Fruit fly (Drosophila melanogaster) whole organism, embryonic: ENCODE measurements around the gene CG8993.
A peak's percentile ranks its signal among the peaks of the same experiment; 100 is the strongest.

ENCODE experiments used
- CG10366 ChIP-seq: fragments of 200-800 bp; sonication (Bioruptor generic); IDR thresholded peaks from 2 replicates; pipeline ENCODE4 v1.3.6; 2022; ENCODE audit warnings: missing biosample characterization, missing genetic modification characterization
- CG10462 ChIP-seq: fragments of 200-800 bp; sonication (Bioruptor generic); optimal IDR thresholded peaks from 2 replicates; lab custom pipeline; 2016; ENCODE audit warnings: missing biosample characterization, missing genetic modification characterization
- CG10565 ChIP-seq: fragments of 200-800 bp; sonication (Bioruptor generic); optimal IDR thresholded peaks from 3 replicates; lab custom pipeline; 2016; ENCODE audit warnings: missing biosample characterization, mild to moderate bottlenecking, missing genetic modification characterization
- CG12155 ChIP-seq: fragments of 200-800 bp; sonication (Bioruptor generic); optimal IDR thresholded peaks from 3 replicates; lab custom pipeline; 2016; ENCODE audit warnings: missing biosample characterization, missing genetic modification characterization
- CG12299 ChIP-seq: fragments of 200-800 bp; sonication (Bioruptor generic); optimal IDR thresholded peaks from 2 replicates; lab custom pipeline; 2018; ENCODE audit warnings: missing biosample characterization, mild to moderate bottlenecking, missing genetic modification characterization
- CG13296 ChIP-seq: fragments of 200-800 bp; sonication (Bioruptor generic); optimal IDR thresholded peaks from 3 replicates; lab custom pipeline; 2018; ENCODE audit warnings: missing biosample characterization, mild to moderate bottlenecking, missing genetic modification characterization
- CG14050 ChIP-seq: fragments of 200-800 bp; sonication (Bioruptor generic); IDR thresholded peaks from 3 replicates; pipeline ENCODE4 v1.3.6; 2022; ENCODE audit warnings: missing biosample characterization, missing genetic modification characterization
- CG15011 ChIP-seq: fragments of 200-800 bp; sonication (Bioruptor generic); optimal IDR thresholded peaks from 3 replicates; lab custom pipeline; 2018; ENCODE audit warnings: missing biosample characterization, mild to moderate bottlenecking, missing genetic modification characterization
- CG15479 ChIP-seq: fragments of 200-800 bp; sonication (Bioruptor generic); optimal IDR thresholded peaks from 3 replicates; lab custom pipeline; 2019; ENCODE audit warnings: missing biosample characterization, mild to moderate bottlenecking, missing genetic modification characterization, moderate library complexity
- CG1603 ChIP-seq: fragments of 200-800 bp; sonication (Bioruptor generic); optimal IDR thresholded peaks from 2 replicates; lab custom pipeline; 2019; ENCODE audit warnings: missing biosample characterization, mild to moderate bottlenecking, missing genetic modification characterization, moderate library complexity
- CG1647 ChIP-seq: fragments of 200-800 bp; sonication (Bioruptor generic); optimal IDR thresholded peaks from 3 replicates; lab custom pipeline; 2016; ENCODE audit warnings: missing biosample characterization, missing genetic modification characterization
- CG16779 ChIP-seq: fragments of 200-800 bp; sonication (Bioruptor generic); IDR thresholded peaks from 2 replicates; pipeline ENCODE4 v1.3.6; 2022; ENCODE audit warnings: missing biosample characterization, missing genetic modification characterization
- CG18764 ChIP-seq: fragments of 200-800 bp; sonication (Bioruptor generic); optimal IDR thresholded peaks from 3 replicates; lab custom pipeline; 2016; ENCODE audit warnings: missing biosample characterization, missing genetic modification characterization
- CG31365 ChIP-seq: fragments of 200-800 bp; sonication (Bioruptor generic); optimal IDR thresholded peaks from 2 replicates; lab custom pipeline; 2018; ENCODE audit warnings: missing biosample characterization, mild to moderate bottlenecking, missing genetic modification characterization
- CG34422 ChIP-seq: fragments of 200-800 bp; sonication (Bioruptor generic); IDR thresholded peaks from 3 replicates; pipeline ENCODE4 v1.3.6; 2022; ENCODE audit warnings: missing biosample characterization, missing genetic modification characterization
- CG3995 ChIP-seq: fragments of 200-800 bp; sonication (Bioruptor generic); optimal IDR thresholded peaks from 3 replicates; lab custom pipeline; 2016; ENCODE audit warnings: missing biosample characterization, missing genetic modification characterization
- CG6854 ChIP-seq: fragments of 200-800 bp; sonication (Bioruptor generic); optimal IDR thresholded peaks from 3 replicates; lab custom pipeline; 2017; ENCODE audit warnings: missing biosample characterization, mild to moderate bottlenecking, missing genetic modification characterization
- CG8281 ChIP-seq: fragments of 200-800 bp; sonication (Bioruptor generic); optimal IDR thresholded peaks from 2 replicates; lab custom pipeline; 2018; ENCODE audit warnings: missing biosample characterization, mild to moderate bottlenecking, missing genetic modification characterization, moderate library complexity
- CG9215 ChIP-seq: fragments of 200-800 bp; sonication (Bioruptor generic); IDR thresholded peaks from 2 replicates; pipeline ENCODE4 v1.3.6; 2022; ENCODE audit warnings: missing biosample characterization, missing genetic modification characterization
- CG9609 ChIP-seq: fragments of 200-800 bp; sonication (Bioruptor generic); optimal IDR thresholded peaks from 3 replicates; lab custom pipeline; 2016; ENCODE audit warnings: missing biosample characterization, missing genetic modification characterization
- CG9932 ChIP-seq: fragments of 200-800 bp; sonication (Bioruptor generic); IDR thresholded peaks from 2 replicates; pipeline ENCODE4 v1.3.6; 2022; ENCODE audit warnings: missing biosample characterization, missing genetic modification characterization
- CTCF ChIP-seq: fragments of 200-800 bp; sonication (Bioruptor generic); optimal IDR thresholded peaks from 2 replicates; lab custom pipeline; 2017; ENCODE audit warnings: missing biosample characterization, mild to moderate bottlenecking, missing genetic modification characterization, moderate library complexity
- CoRest ChIP-seq: fragments of 200-800 bp; sonication (Bioruptor generic); optimal IDR thresholded peaks from 3 replicates; lab custom pipeline; 2018; ENCODE audit warnings: missing biosample characterization, mild to moderate bottlenecking, missing genetic modification characterization, moderate library complexity
- D19B ChIP-seq: fragments of 200-800 bp; sonication (Bioruptor generic); optimal IDR thresholded peaks from 2 replicates; lab custom pipeline; 2017; ENCODE audit warnings: missing biosample characterization, mild to moderate bottlenecking, missing genetic modification characterization
- Deaf1 ChIP-seq: fragments of 200-800 bp; optimal IDR thresholded peaks from 3 replicates; lab custom pipeline; 2019; ENCODE audit warnings: missing biosample characterization, mild to moderate bottlenecking, missing genetic modification characterization, moderate library complexity
- Elba2 ChIP-seq: fragments of 200-800 bp; sonication (Bioruptor generic); optimal IDR thresholded peaks from 3 replicates; lab custom pipeline; 2016; ENCODE audit warnings: missing biosample characterization, missing genetic modification characterization
- Fer3 ChIP-seq: fragments of 200-800 bp; sonication (Bioruptor generic); optimal IDR thresholded peaks from 2 replicates; lab custom pipeline; 2018; ENCODE audit warnings: missing biosample characterization, mild to moderate bottlenecking, missing genetic modification characterization, moderate library complexity
- Hr3 ChIP-seq: fragments of 200-800 bp; sonication (Bioruptor generic); optimal IDR thresholded peaks from 3 replicates; lab custom pipeline; 2016; ENCODE audit warnings: missing biosample characterization, missing genetic modification characterization
- Hsf ChIP-seq: fragments of 200-800 bp; sonication (Bioruptor generic); optimal IDR thresholded peaks from 3 replicates; lab custom pipeline; 2016; ENCODE audit warnings: missing biosample characterization, missing genetic modification characterization
- Mad ChIP-seq: fragments of 200-800 bp; sonication (Bioruptor generic); optimal IDR thresholded peaks from 2 replicates; lab custom pipeline; 2016; ENCODE audit warnings: missing biosample characterization, missing genetic modification characterization
- NC2α ChIP-seq: fragments of 200-800 bp; sonication (Bioruptor generic); optimal IDR thresholded peaks from 2 replicates; lab custom pipeline; 2016; ENCODE audit warnings: missing biosample characterization, missing genetic modification characterization
- Sox102F ChIP-seq: fragments of 200-800 bp; sonication (Bioruptor generic); optimal IDR thresholded peaks from 2 replicates; lab custom pipeline; 2018; ENCODE audit warnings: missing biosample characterization, mild to moderate bottlenecking, missing genetic modification characterization, moderate library complexity
- Trl ChIP-seq, 3 experiments: fragments of >200 bp in 2 of 3; fragments of 200-800 bp in 1 of 3; sonication (Bioruptor generic) in 1 of 3; optimal IDR thresholded peaks; 2 replicates in 1 of 3; 3 replicates in 2 of 3; lab custom pipeline; 2016 to 2017; ENCODE audit warnings: missing biosample characterization in 1 of 3, missing genetic modification characterization in 1 of 3
- Usf ChIP-seq: fragments of 200-800 bp; sonication (Bioruptor generic); optimal IDR thresholded peaks from 2 replicates; lab custom pipeline; 2017; ENCODE audit warnings: missing genotype, missing biosample characterization, missing genetic modification characterization
- al ChIP-seq: fragments of 200-800 bp; sonication (Bioruptor generic); IDR thresholded peaks from 2 replicates; pipeline ENCODE4 v1.3.6; 2022; ENCODE audit warnings: missing biosample characterization, missing genetic modification characterization
- crc ChIP-seq: fragments of 200-800 bp; sonication (Bioruptor generic); optimal IDR thresholded peaks from 2 replicates; lab custom pipeline; 2016; ENCODE audit warnings: missing biosample characterization, missing genetic modification characterization
- dimm ChIP-seq: fragments of 200-800 bp; sonication (Bioruptor generic); IDR thresholded peaks from 2 replicates; pipeline ENCODE4 v1.3.6; 2022; ENCODE audit warnings: missing biosample characterization, missing genetic modification characterization
- dmrt99B ChIP-seq: fragments of 200-800 bp; sonication (Bioruptor generic); optimal IDR thresholded peaks from 2 replicates; lab custom pipeline; 2018; ENCODE audit warnings: missing biosample characterization, mild to moderate bottlenecking, missing genetic modification characterization, moderate library complexity
- eve ChIP-seq, 2 experiments: fragments of >200 bp; optimal IDR thresholded peaks; 2 replicates each; lab custom pipeline; 2017; ENCODE audit warnings: missing biosample characterization in 2 of 2, missing genetic modification characterization in 2 of 2
- fd96Cb ChIP-seq: fragments of 200-800 bp; sonication (Bioruptor generic); optimal IDR thresholded peaks from 2 replicates; lab custom pipeline; 2018; ENCODE audit warnings: missing biosample characterization, mild to moderate bottlenecking, missing genetic modification characterization, moderate library complexity
- hkb ChIP-seq, 2 experiments: fragments of 200-800 bp in 1 of 2; fragments of >200 bp in 1 of 2; sonication (Bioruptor generic) in 1 of 2; IDR thresholded peaks in 1 of 2; optimal IDR thresholded peaks in 1 of 2; 2 replicates each; pipeline versions ENCODE4 v1.3.6 to Lab custom; 2017 to 2022; ENCODE audit warnings: missing biosample characterization in 1 of 2, missing genetic modification characterization in 1 of 2
- jing ChIP-seq: fragments of 200-800 bp; sonication (Bioruptor generic); optimal IDR thresholded peaks from 2 replicates; lab custom pipeline; 2018; ENCODE audit warnings: missing biosample characterization, mild to moderate bottlenecking, missing genetic modification characterization
- kni ChIP-seq: fragments of 200-800 bp; sonication (Bioruptor generic); optimal IDR thresholded peaks from 3 replicates; lab custom pipeline; 2017; ENCODE audit warnings: mild to moderate bottlenecking, missing biosample characterization, missing genetic modification reagents, missing genetic modification characterization
- lov ChIP-seq, 2 experiments: fragments of 200-800 bp in 1 of 2; fragments of >200 bp in 1 of 2; sonication (Bioruptor generic) in 1 of 2; IDR thresholded peaks in 1 of 2; optimal IDR thresholded peaks in 1 of 2; 2 replicates in 1 of 2; 3 replicates in 1 of 2; pipeline versions ENCODE4 v1.3.6 to Lab custom; 2017 to 2022; ENCODE audit warnings: missing biosample characterization in 1 of 2, missing genetic modification characterization in 1 of 2
- org-1 ChIP-seq: fragments of 200-800 bp; sonication (Bioruptor generic); optimal IDR thresholded peaks from 2 replicates; lab custom pipeline; 2017; ENCODE audit warnings: missing biosample characterization, missing genetic modification characterization
- rib ChIP-seq: fragments of 200-800 bp; sonication (Bioruptor generic); IDR thresholded peaks from 2 replicates; pipeline ENCODE4 v1.3.6; 2022; ENCODE audit warnings: missing biosample characterization, missing genetic modification characterization
- sisA ChIP-seq: fragments of 200-800 bp; sonication (Bioruptor generic); IDR thresholded peaks from 2 replicates; pipeline ENCODE4 v1.3.6; 2022; ENCODE audit warnings: missing biosample characterization, missing genetic modification characterization
- sr ChIP-seq: fragments of 200-800 bp; sonication (Bioruptor generic); IDR thresholded peaks from 3 replicates; pipeline ENCODE4 v1.3.6; 2022; ENCODE audit warnings: missing biosample characterization, missing genetic modification characterization
- twi ChIP-seq: fragments of 200-800 bp; optimal IDR thresholded peaks from 2 replicates; lab custom pipeline; 2019; ENCODE audit warnings: missing biosample characterization, mild to moderate bottlenecking, missing genetic modification characterization, moderate library complexity

Gene CG8993

DNA sequence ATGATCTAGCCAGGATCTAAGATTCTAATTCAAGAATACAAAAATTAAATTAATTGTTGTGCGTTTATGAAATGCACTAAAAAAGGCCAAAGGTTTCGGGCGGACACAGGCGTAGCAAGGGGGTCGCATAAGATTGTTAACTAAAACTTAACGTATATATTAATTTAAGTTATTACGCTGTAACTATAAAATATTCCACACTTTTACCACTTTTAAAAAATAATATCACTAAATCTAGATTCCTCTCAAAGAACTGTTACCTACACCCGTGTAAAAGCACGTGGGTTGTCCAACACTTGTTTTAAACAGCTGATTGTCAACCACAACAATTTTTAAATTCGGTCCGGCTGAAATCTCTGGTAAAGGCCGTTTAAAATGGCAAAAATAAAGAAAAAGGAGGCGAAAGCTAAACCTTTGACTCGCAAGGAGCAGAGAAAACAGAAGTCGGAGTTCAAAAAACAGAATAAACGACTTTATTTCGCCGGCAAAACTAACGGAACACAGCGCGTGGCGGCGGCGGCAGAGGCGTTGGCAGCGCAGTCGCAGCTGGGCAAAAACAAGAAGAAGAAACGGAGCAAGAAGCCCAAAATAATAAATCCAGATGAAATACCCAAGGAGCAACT, 1.5 kb downstream of the CG8993 start, which contains the start of the genes mRpL23 and CG9004 (continued):
- peak; percentile 97 for TF ChIP-seq crc
- peak; percentile 99 for TF ChIP-seq CG12155
- peak; percentile 98 for TF ChIP-seq CG9609 (GFP tag; lab: Kevin White, UChicago)
- TF ChIP-seq Trl (optimal IDR thresholded peaks at IDR 0.05; lab: Kevin White, UChicago): no peak
- TF ChIP-seq Trl (GFP tag; optimal IDR thresholded peaks at IDR 0.05; lab: Kevin White, UChicago): peak; percentile 99
- peak; percentile 99 for TF ChIP-seq CG18764 (GFP tag; lab: Kevin White, UChicago)
- peak; percentile 99 for TF ChIP-seq CG16779 (GFP tag; lab: Robert Waterston, UW)
- TF ChIP-seq CG8281: peak; percentile 94
- peak; percentile 99 for TF ChIP-seq Mad (GFP tag; lab: Kevin White, UChicago)
- peak; percentile 100 for TF ChIP-seq CG9932
- peak; percentile 99 for TF ChIP-seq CG10462 (GFP tag; lab: Kevin White, UChicago)
- TF ChIP-seq CG34422 (GFP tag; lab: Robert Waterston, UW): peak; percentile 100
- TF ChIP-seq Hr3: peak; percentile 99
- TF ChIP-seq hkb (optimal IDR thresholded peaks at IDR 0.05; lab: Kevin White, UChicago): peak; percentile 6
- TF ChIP-seq hkb (GFP tag; IDR thresholded peaks at IDR 0.05; lab: Robert Waterston, UW): peak; percentile 99
- peak; percentile 100 for TF ChIP-seq sisA (GFP tag; lab: Robert Waterston, UW)
- TF ChIP-seq CG10565: peak; percentile 94
- TF ChIP-seq CG6854 (GFP tag; lab: Kevin White, UChicago): peak; percentile 96
- peak; percentile 98 for TF ChIP-seq sr (GFP tag; lab: Robert Waterston, UW)
- TF ChIP-seq CG31365 (tag; lab: Kevin White, UChicago): peak; percentile 87
- peak; percentile 99 for TF ChIP-seq CG14050 (GFP tag; lab: Robert Waterston, UW)
- TF ChIP-seq Deaf1: peak; percentile 86
- no peak for TF ChIP-seq lov (optimal IDR thresholded peaks at IDR 0.05; lab: Kevin White, UChicago)
- TF ChIP-seq lov (GFP tag; IDR thresholded peaks at IDR 0.05; lab: Robert Waterston, UW): peak; percentile 99
- peak; percentile 99 for TF ChIP-seq CG1647 (GFP tag; lab: Kevin White, UChicago)
- peak; percentile 99 for TF ChIP-seq Fer3 (tag; lab: Kevin White, UChicago)
- peak; percentile 70 for TF ChIP-seq CG15479 (GFP tag; lab: Kevin White, UChicago)
- peak; percentile 99 for TF ChIP-seq dimm (GFP tag; lab: Robert Waterston, UW)
- peak; percentile 97 for TF ChIP-seq org-1 (GFP tag; lab: Kevin White, UChicago)
- peak; percentile 100 for TF ChIP-seq rib (GFP tag; lab: Robert Waterston, UW)
- TF ChIP-seq fd96Cb (tag; lab: Kevin White, UChicago): peak; percentile 99
- TF ChIP-seq CG10366: peak; percentile 100
- peak; percentile 92 for TF ChIP-seq kni (GFP tag; lab: Kevin White, UChicago)
- peak; percentile 98 for TF ChIP-seq CG15011
- peak in 1 of 2 experiments; percentile 48 for TF ChIP-seq eve (GFP tag; optimal IDR thresholded peaks at IDR 0.05; lab: Kevin White, UChicago)
- peak; percentile 95 for TF ChIP-seq NC2α (GFP tag; lab: Kevin White, UChicago)
- peak; percentile 99 for TF ChIP-seq CG9215 (GFP tag; lab: Robert Waterston, UW)
- peak; percentile 95 for TF ChIP-seq Elba2 (GFP tag; lab: Kevin White, UChicago)
- TF ChIP-seq CTCF (GFP tag; lab: Kevin White, UChicago): peak; percentile 67
- peak; percentile 89 for TF ChIP-seq CG3995 (GFP tag; lab: Kevin White, UChicago)
- TF ChIP-seq CG13296: peak; percentile 98
- peak; percentile 100 for TF ChIP-seq Sox102F
- peak; percentile 98 for TF ChIP-seq CG1603 (tag; lab: Kevin White, UChicago)
- TF ChIP-seq al: peak; percentile 99
- peak; percentile 99 for TF ChIP-seq dmrt99B (tag; lab: Kevin White, UChicago)
- TF ChIP-seq Hsf (GFP tag; lab: Kevin White, UChicago): peak; percentile 100
- TF ChIP-seq D19B (GFP tag; lab: Kevin White, UChicago): peak; percentile 95
- peak; percentile 99 for TF ChIP-seq CoRest (tag; lab: Kevin White, UChicago)
- TF ChIP-seq jing: peak; percentile 98
- peak; percentile 99 for TF ChIP-seq Usf (GFP tag; lab: Kevin White, UChicago)
- peak; percentile 98 for TF ChIP-seq CG12299 (tag; lab: Kevin White, UChicago)
- peak; percentile 98 for TF ChIP-seq twi (tag; lab: Kevin White, UChicago)
